Fruit fly (Drosophila melanogaster) whole organism, embryonic: ENCODE data around the gene CG31898.
A peak's percentile ranks its signal among the peaks of the same experiment; 100 is the strongest.

Source experiments
- CG10654 ChIP-seq: fragments of 200-800 bp; sonication (Bioruptor generic); optimal IDR thresholded peaks from 2 replicates; lab custom pipeline; 2016; ENCODE audit warnings: missing biosample characterization, missing genetic modification characterization
- CG11695 ChIP-seq: fragments of 200-800 bp; sonication (Bioruptor generic); IDR thresholded peaks from 3 replicates; pipeline ENCODE4 v1.3.6; 2022; ENCODE audit warnings: missing biosample characterization, missing genetic modification characterization
- CG12769 ChIP-seq: fragments of 200-800 bp; sonication (Bioruptor generic); optimal IDR thresholded peaks from 2 replicates; lab custom pipeline; 2019; ENCODE audit warnings: missing biosample characterization, mild to moderate bottlenecking, missing genetic modification characterization, moderate library complexity
- CG15269 ChIP-seq: fragments of 200-800 bp; sonication (Bioruptor generic); optimal IDR thresholded peaks from 2 replicates; lab custom pipeline; 2018; ENCODE audit warnings: missing biosample characterization, mild to moderate bottlenecking, missing genetic modification characterization, moderate library complexity
- CG15514 ChIP-seq: fragments of 200-800 bp; sonication (Bioruptor generic); optimal IDR thresholded peaks from 3 replicates; lab custom pipeline; 2017; ENCODE audit warnings: missing biosample characterization, missing genetic modification characterization, mild to moderate bottlenecking, moderate library complexity, missing genetic modification reagents
- CG15601 ChIP-seq: fragments of 200-800 bp; sonication (Bioruptor generic); optimal IDR thresholded peaks from 3 replicates; lab custom pipeline; 2019; ENCODE audit warnings: missing biosample characterization, mild to moderate bottlenecking, missing genetic modification characterization, moderate library complexity
- CG17361 ChIP-seq: fragments of 200-800 bp; sonication (Bioruptor generic); IDR thresholded peaks from 3 replicates; pipeline ENCODE4 v1.3.6; 2022; ENCODE audit warnings: missing biosample characterization, missing genetic modification characterization
- CG30403 ChIP-seq: fragments of 200-800 bp; sonication (Bioruptor generic); optimal IDR thresholded peaks from 3 replicates; lab custom pipeline; 2016; ENCODE audit warnings: missing biosample characterization, missing genetic modification characterization
- CG3163 ChIP-seq: fragments of 200-800 bp; sonication (Bioruptor generic); optimal IDR thresholded peaks from 3 replicates; lab custom pipeline; 2016; ENCODE audit warnings: missing biosample characterization, missing genetic modification characterization
- CG32767 ChIP-seq: fragments of 200-800 bp; sonication (Bioruptor generic); IDR thresholded peaks from 2 replicates; pipeline ENCODE4 v1.3.6; 2022; ENCODE audit warnings: missing biosample characterization, missing genetic modification characterization
- CG4854 ChIP-seq: fragments of 200-800 bp; sonication (Bioruptor generic); optimal IDR thresholded peaks from 2 replicates; lab custom pipeline; 2016; ENCODE audit warnings: missing biosample characterization, missing genetic modification characterization, inconsistent platforms
- CG6683 ChIP-seq: fragments of 200-800 bp; sonication (Bioruptor generic); optimal IDR thresholded peaks from 2 replicates; lab custom pipeline; 2017; ENCODE audit warnings: missing biosample characterization, mild to moderate bottlenecking, missing genetic modification characterization, missing genetic modification reagents
- CG7556 ChIP-seq: fragments of 200-800 bp; sonication (Bioruptor generic); optimal IDR thresholded peaks from 2 replicates; lab custom pipeline; 2017; ENCODE audit warnings: missing biosample characterization, mild to moderate bottlenecking, missing genetic modification characterization
- CG8478 ChIP-seq: fragments of >200 bp; optimal IDR thresholded peaks from 2 replicates; lab custom pipeline; 2018
- D ChIP-seq, 2 experiments: fragments of 200-800 bp in 1 of 2; fragments of >200 bp in 1 of 2; sonication (Bioruptor generic) in 1 of 2; optimal IDR thresholded peaks; 2 replicates in 1 of 2; 3 replicates in 1 of 2; lab custom pipeline; 2017; ENCODE audit warnings: mild to moderate bottlenecking in 1 of 2, missing biosample characterization in 1 of 2, missing genetic modification characterization in 1 of 2, missing genetic modification reagents in 1 of 2
- Deaf1 ChIP-seq: fragments of 200-800 bp; optimal IDR thresholded peaks from 3 replicates; lab custom pipeline; 2019; ENCODE audit warnings: missing biosample characterization, mild to moderate bottlenecking, missing genetic modification characterization, moderate library complexity
- Dll ChIP-seq: fragments of 200-800 bp; sonication (Bioruptor generic); IDR thresholded peaks from 4 replicates; pipeline ENCODE4 v1.3.6; 2022; ENCODE audit warnings: missing biosample characterization, missing genetic modification characterization; ENCODE audit not compliant: partially characterized antibody
- Fer2 ChIP-seq: fragments of 200-800 bp; sonication (Bioruptor generic); optimal IDR thresholded peaks from 2 replicates; lab custom pipeline; 2018; ENCODE audit warnings: missing biosample characterization, mild to moderate bottlenecking, missing genetic modification characterization, moderate library complexity
- Fer3 ChIP-seq: fragments of 200-800 bp; sonication (Bioruptor generic); optimal IDR thresholded peaks from 2 replicates; lab custom pipeline; 2018; ENCODE audit warnings: missing biosample characterization, mild to moderate bottlenecking, missing genetic modification characterization, moderate library complexity
- HLH3B ChIP-seq: fragments of 200-800 bp; sonication (Bioruptor generic); IDR thresholded peaks from 2 replicates; pipeline ENCODE4 v1.3.6; 2022; ENCODE audit warnings: missing biosample characterization, missing genetic modification characterization
- Hand ChIP-seq: fragments of 200-800 bp; sonication (Bioruptor generic); optimal IDR thresholded peaks from 2 replicates; lab custom pipeline; 2017; ENCODE audit warnings: mild to moderate bottlenecking, missing biosample characterization, missing genetic modification reagents, missing genetic modification characterization
- Hey ChIP-seq: fragments of 200-800 bp; sonication (Bioruptor generic); optimal IDR thresholded peaks from 3 replicates; lab custom pipeline; 2018; ENCODE audit warnings: missing biosample characterization, mild to moderate bottlenecking, missing genetic modification characterization
- Hmx ChIP-seq: fragments of 200-800 bp; sonication (Bioruptor generic); optimal IDR thresholded peaks from 2 replicates; lab custom pipeline; 2016; ENCODE audit warnings: missing biosample characterization, missing genetic modification characterization
- Lhr ChIP-seq: fragments of 200-800 bp; sonication (Bioruptor generic); optimal IDR thresholded peaks from 3 replicates; lab custom pipeline; 2017; ENCODE audit warnings: mild to moderate bottlenecking, missing biosample characterization, missing genetic modification reagents, missing genetic modification characterization
- Mes4 ChIP-seq: fragments of 200-800 bp; sonication (Bioruptor generic); optimal IDR thresholded peaks from 2 replicates; lab custom pipeline; 2016; ENCODE audit warnings: missing biosample characterization, missing genetic modification characterization
- NC2α ChIP-seq: fragments of 200-800 bp; sonication (Bioruptor generic); optimal IDR thresholded peaks from 2 replicates; lab custom pipeline; 2016; ENCODE audit warnings: missing biosample characterization, missing genetic modification characterization
- Ravus ChIP-seq: fragments of 200-800 bp; sonication (Bioruptor generic); IDR thresholded peaks from 2 replicates; pipeline ENCODE4 v1.3.6; 2022; ENCODE audit warnings: missing biosample characterization, missing genetic modification characterization
- Sin3A ChIP-seq: fragments of >200 bp; optimal IDR thresholded peaks from 2 replicates; lab custom pipeline; 2018
- Six4 ChIP-seq: fragments of 200-800 bp; sonication (Bioruptor generic); optimal IDR thresholded peaks from 2 replicates; lab custom pipeline; 2016; ENCODE audit warnings: missing biosample characterization, missing genetic modification characterization
- Spps ChIP-seq: fragments of 200-800 bp; sonication (Bioruptor generic); optimal IDR thresholded peaks from 2 replicates; lab custom pipeline; 2018; ENCODE audit warnings: missing biosample characterization, mild to moderate bottlenecking, missing genetic modification characterization
- Ssrp ChIP-seq: fragments of 200-800 bp; sonication (Bioruptor generic); optimal IDR thresholded peaks from 2 replicates; lab custom pipeline; 2018; ENCODE audit warnings: missing biosample characterization, mild to moderate bottlenecking, missing genetic modification characterization, moderate library complexity
- Tbp ChIP-seq: fragments of >200 bp; optimal IDR thresholded peaks from 2 replicates; lab custom pipeline; 2018; ENCODE audit warnings: missing biosample characterization, missing genetic modification characterization
- chn ChIP-seq: fragments of 200-800 bp; sonication (Bioruptor generic); optimal IDR thresholded peaks from 2 replicates; lab custom pipeline; 2016; ENCODE audit warnings: missing biosample characterization, missing genetic modification characterization
- dm ChIP-seq: fragments of 200-800 bp; sonication (Bioruptor generic); optimal IDR thresholded peaks from 3 replicates; lab custom pipeline; 2016; ENCODE audit warnings: missing biosample characterization, missing genetic modification characterization
- emc ChIP-seq: fragments of 200-800 bp; sonication (Bioruptor generic); optimal IDR thresholded peaks from 2 replicates; lab custom pipeline; 2016; ENCODE audit warnings: missing biosample characterization, missing genetic modification characterization
- esg ChIP-seq: fragments of 200-800 bp; sonication (Bioruptor generic); conservative IDR thresholded peaks from 2 replicates; pipeline ENCODE4 v1.3.6; 2022; ENCODE audit warnings: missing biosample characterization, missing genetic modification characterization
- jigr1 ChIP-seq: fragments of 200-800 bp; sonication (Bioruptor generic); IDR thresholded peaks from 3 replicates; pipeline ENCODE4 v1.3.6; 2022; ENCODE audit warnings: missing biosample characterization, missing genetic modification characterization
- klu ChIP-seq: fragments of 200-800 bp; sonication (Bioruptor generic); IDR thresholded peaks from 2 replicates; pipeline ENCODE4 v1.3.6; 2022; ENCODE audit warnings: missing biosample characterization, missing genetic modification characterization
- mld ChIP-seq: fragments of 200-800 bp; sonication (Bioruptor generic); IDR thresholded peaks from 3 replicates; pipeline ENCODE4 v1.3.6; 2022; ENCODE audit warnings: missing biosample characterization, missing genetic modification characterization; ENCODE audit not compliant: partially characterized antibody
- nerfin-1 ChIP-seq: fragments of 200-800 bp; sonication (Bioruptor generic); optimal IDR thresholded peaks from 3 replicates; lab custom pipeline; 2019; ENCODE audit warnings: missing biosample characterization, mild to moderate bottlenecking, missing genetic modification characterization, moderate library complexity
- nerfin-2 ChIP-seq: fragments of 200-800 bp; sonication (Bioruptor generic); IDR thresholded peaks from 2 replicates; pipeline ENCODE4 v1.3.6; 2022; ENCODE audit warnings: missing biosample characterization, missing genetic modification characterization; ENCODE audit not compliant: partially characterized antibody
- peb ChIP-seq: fragments of 200-800 bp; sonication (Bioruptor generic); IDR thresholded peaks from 2 replicates; pipeline ENCODE4 v1.3.6; 2022; ENCODE audit warnings: missing biosample characterization, missing genetic modification characterization
- ro ChIP-seq: fragments of 200-800 bp; sonication (Bioruptor generic); IDR thresholded peaks from 2 replicates; pipeline ENCODE4 v1.3.6; 2022; ENCODE audit warnings: missing biosample characterization, missing genetic modification characterization
- scrt ChIP-seq: fragments of 200-800 bp; sonication (Bioruptor generic); optimal IDR thresholded peaks from 2 replicates; lab custom pipeline; 2018; ENCODE audit warnings: missing biosample characterization, mild to moderate bottlenecking, missing genetic modification characterization, moderate library complexity
- shn ChIP-seq: fragments of 200-800 bp; sonication (Bioruptor generic); optimal IDR thresholded peaks from 3 replicates; lab custom pipeline; 2016; ENCODE audit warnings: missing biosample characterization, missing genetic modification characterization
- sim ChIP-seq: fragments of 200-800 bp; sonication (Bioruptor generic); IDR thresholded peaks from 2 replicates; pipeline ENCODE4 v1.3.6; 2022; ENCODE audit warnings: missing biosample characterization, missing genetic modification characterization
- trh ChIP-seq: fragments of 200-800 bp; sonication (Bioruptor generic); optimal IDR thresholded peaks from 2 replicates; lab custom pipeline; 2016; ENCODE audit warnings: missing biosample characterization, missing genetic modification characterization
- tup ChIP-seq: fragments of 200-800 bp; sonication (Bioruptor generic); optimal IDR thresholded peaks from 2 replicates; lab custom pipeline; 2016; ENCODE audit warnings: missing biosample characterization, mild to moderate bottlenecking, missing genetic modification characterization, moderate library complexity
- usp ChIP-seq: fragments of >200 bp; optimal IDR thresholded peaks from 2 replicates; lab custom pipeline; 2017; ENCODE audit warnings: missing biosample characterization, missing genetic modification characterization
- vvl ChIP-seq: fragments of 200-800 bp; sonication (Bioruptor generic); IDR thresholded peaks from 2 replicates; pipeline ENCODE4 v1.3.6; 2022; ENCODE audit warnings: missing biosample characterization, missing genetic modification characterization
- zen ChIP-seq: fragments of 200-800 bp; sonication (Bioruptor generic); optimal IDR thresholded peaks from 3 replicates; lab custom pipeline; 2018; ENCODE audit warnings: missing biosample characterization, mild to moderate bottlenecking, missing genetic modification characterization, moderate library complexity

CG31898 gene

dm6 chr2L:8381508-8382036, 18.6 kb upstream of the CG31898 start, which contains the start of gene AlaRS (continued):
- TF ChIP-seq NC2α (GFP tag; lab: Kevin White, UChicago) (no peak), Six4 (GFP tag; lab: Kevin White, UChicago) (peak; percentile 18), CG15514 (GFP tag; lab: Kevin White, UChicago) (peak; percentile 84), Fer3 (tag; lab: Kevin White, UChicago) (peak; percentile 12), CG15269 (peak; percentile 39), zen (tag; lab: Kevin White, UChicago) (peak; percentile 25), CG30403 (GFP tag; lab: Kevin White, UChicago) (peak; percentile 58), Ssrp (peak; percentile 4), Ravus (GFP tag; lab: Robert Waterston, UW) (no peak), klu (GFP tag; lab: Robert Waterston, UW) (0 out of 2 replicates have a peak, but pooled peaks have one; percentile 18), peb (no peak), Dll (GFP tag; lab: Robert Waterston, UW) (peak; percentile 79), usp (no peak), CG6683 (GFP tag; lab: Kevin White, UChicago) (peak; percentile 17), Hmx (GFP tag; lab: Kevin White, UChicago) (no peak), CG32767 (GFP tag; lab: Robert Waterston, UW) (no peak), Tbp (no peak), CG3163 (GFP tag; lab: Kevin White, UChicago) (no peak), CG15601 (peak; percentile 16), nerfin-1 (peak; percentile 30), Hand (GFP tag; lab: Kevin White, UChicago) (no peak), tup (GFP tag; lab: Kevin White, UChicago) (no peak), CG4854 (GFP tag; lab: Kevin White, UChicago) (peak; percentile 15), sim (GFP tag; lab: Robert Waterston, UW) (no peak), CG11695 (no peak), esg (GFP tag; lab: Robert Waterston, UW) (peak; percentile 18; the same call in 1 of the 2 replicates), D (optimal IDR thresholded peaks at IDR 0.05; lab: Kevin White, UChicago) (no peak), D (GFP tag; optimal IDR thresholded peaks at IDR 0.05; lab: Kevin White, UChicago) (peak; percentile 19), Mes4 (GFP tag; lab: Kevin White, UChicago) (no peak), Fer2 (tag; lab: Kevin White, UChicago) (no peak), dm (GFP tag; lab: Kevin White, UChicago) (peak; percentile 43), trh (GFP tag; lab: Kevin White, UChicago) (no peak), Lhr (GFP tag; lab: Kevin White, UChicago) (no peak), mld (GFP tag; lab: Robert Waterston, UW) (no peak), ro (no peak), CG10654 (GFP tag; lab: Kevin White, UChicago) (peak; percentile 6), Hey (tag; lab: Kevin White, UChicago) (no peak), CG17361 (GFP tag; lab: Robert Waterston, UW) (peak; percentile 51; the same call in 2 of the 3 replicates), scrt (GFP tag; lab: Kevin White, UChicago) (no peak), CG12769 (tag; lab: Kevin White, UChicago) (no peak), HLH3B (GFP tag; lab: Robert Waterston, UW) (no peak), CG8478 (lab: Kevin White, UChicago) (no peak), nerfin-2 (GFP tag; lab: Robert Waterston, UW) (peak; percentile 36; the same call in 1 of the 2 replicates), jigr1 (GFP tag; lab: Robert Waterston, UW) (no peak; the same call in 2 of the 3 replicates), vvl (GFP tag; lab: Robert Waterston, UW) (peak; percentile 44; the same call in 1 of the 2 replicates), Sin3A (lab: Kevin White, UChicago) (peak; percentile 3), emc (GFP tag; lab: Kevin White, UChicago) (no peak), Deaf1 (tag; lab: Kevin White, UChicago) (peak; percentile 9), Spps (peak; percentile 23), shn (no peak), chn (no peak), CG7556 (GFP tag; lab: Kevin White, UChicago) (peak; percentile 56)
